Worm (Caenorhabditis elegans) whole organism, late embryonic: ENCODE measurements around the gene rps-25.

Experiments
- ama-1 ChIP-seq: fragments of 150-350 bp; optimal IDR thresholded peaks from 2 replicates; lab custom pipeline; 2014
- ceh-6 ChIP-seq: fragments of 200-800 bp; sonication (Bioruptor generic); optimal IDR thresholded peaks from 2 replicates; lab custom pipeline; 2018; ENCODE audit warnings: mild to moderate bottlenecking, missing genetic modification characterization, missing compliant biosample characterization
- lin-11 ChIP-seq: fragments of 200-800 bp; sonication (Bioruptor generic); optimal IDR thresholded peaks from 2 replicates; lab custom pipeline; 2018; ENCODE audit warnings: mild to moderate bottlenecking, missing genetic modification characterization, missing compliant biosample characterization
- nhr-11 ChIP-seq: fragments of 150-350 bp; optimal IDR thresholded peaks from 2 replicates; lab custom pipeline; 2014; ENCODE audit warnings: missing biosample characterization, missing genetic modification characterization
- sox-2 ChIP-seq: fragments of 200-800 bp; sonication (Bioruptor generic); IDR thresholded peaks from 2 replicates; pipeline ENCODE4 v1.3.6; 2022; ENCODE audit warnings: missing genetic modification reagents, missing genetic modification characterization, missing compliant biosample characterization
- sox-4 ChIP-seq: sonication (generic microtip); optimal IDR thresholded peaks from 2 replicates; lab custom pipeline; 2017; ENCODE audit warnings: mild to moderate bottlenecking, missing genetic modification characterization, inconsistent platforms, missing compliant biosample characterization
- unc-55 ChIP-seq: sonication (generic microtip); optimal IDR thresholded peaks from 2 replicates; lab custom pipeline; 2017; ENCODE audit warnings: missing biosample characterization, missing genetic modification reagents, missing genetic modification characterization

ce11 chrIV:5948712-5949111, 1.3 kb upstream of the rps-25 start:
- TF ChIP-seq lin-11 (tag; lab: Kevin White, UChicago) (no peak), ama-1 (no peak), ceh-6 (GFP tag; lab: Kevin White, UChicago) (no peak), unc-55 (GFP tag; lab: Kevin White, UChicago) (no peak), sox-2 (GFP tag; lab: Robert Waterston, UW) (no peak), sox-4 (tag; lab: Kevin White, UChicago) (no peak), nhr-11 (tag; lab: Kevin White, UChicago) (no peak)
